Fruit fly (Drosophila melanogaster) whole organism, pupa: ENCODE data around the gene CG2816.
A peak's percentile ranks its signal among the peaks of the same experiment; 100 is the strongest.

Experiments
- CG10348 ChIP-seq: fragments of 200-800 bp; sonication (Bioruptor generic); IDR thresholded peaks from 2 replicates; pipeline ENCODE4 v1.3.6; 2022; ENCODE audit warnings: missing biosample characterization, missing genetic modification characterization
- CG12605 ChIP-seq: fragments of 200-800 bp; sonication (Bioruptor generic); IDR thresholded peaks from 2 replicates; pipeline ENCODE4 v1.3.6; 2022; ENCODE audit warnings: missing biosample characterization, missing genetic modification characterization
- CG13204 ChIP-seq: fragments of 200-800 bp; sonication (Bioruptor generic); optimal IDR thresholded peaks from 2 replicates; lab custom pipeline; 2018; ENCODE audit warnings: missing biosample characterization, mild to moderate bottlenecking, missing genetic modification characterization, moderate library complexity
- CG14655 ChIP-seq: fragments of 200-800 bp; sonication (Bioruptor generic); optimal IDR thresholded peaks from 3 replicates; lab custom pipeline; 2017; ENCODE audit warnings: mild to moderate bottlenecking, missing biosample characterization, missing genetic modification reagents, missing genetic modification characterization
- CG15710 ChIP-seq: fragments of 200-800 bp; sonication (Bioruptor generic); optimal IDR thresholded peaks from 2 replicates; lab custom pipeline; 2018; ENCODE audit warnings: missing biosample characterization, mild to moderate bottlenecking, missing genetic modification characterization, moderate library complexity
- CG17806 ChIP-seq: fragments of 200-800 bp; sonication (Bioruptor generic); optimal IDR thresholded peaks from 2 replicates; lab custom pipeline; 2018; ENCODE audit warnings: missing biosample characterization, mild to moderate bottlenecking, missing genetic modification characterization, moderate library complexity
- CG32121 ChIP-seq: fragments of 200-800 bp; sonication (Bioruptor generic); IDR thresholded peaks from 2 replicates; pipeline ENCODE4 v1.3.6; 2022; ENCODE audit warnings: missing biosample characterization, missing genetic modification characterization
- CG34367 ChIP-seq: fragments of 200-800 bp; sonication (Bioruptor generic); optimal IDR thresholded peaks from 2 replicates; lab custom pipeline; 2018; ENCODE audit warnings: missing biosample characterization, mild to moderate bottlenecking, missing genetic modification characterization
- CG4496 ChIP-seq: fragments of 200-800 bp; sonication (Bioruptor generic); IDR thresholded peaks from 3 replicates; pipeline ENCODE4 v1.3.6; 2022; ENCODE audit warnings: missing biosample characterization, missing genetic modification characterization
- CG8159 ChIP-seq: fragments of 200-800 bp; sonication (Bioruptor generic); optimal IDR thresholded peaks from 3 replicates; lab custom pipeline; 2018; ENCODE audit warnings: missing biosample characterization, mild to moderate bottlenecking, missing genetic modification characterization, moderate library complexity
- CG8301 ChIP-seq: fragments of 200-800 bp; sonication (Bioruptor generic); optimal IDR thresholded peaks from 2 replicates; lab custom pipeline; 2018; ENCODE audit warnings: missing biosample characterization, mild to moderate bottlenecking, missing genetic modification characterization
- CG9948 ChIP-seq: fragments of 200-800 bp; sonication (Bioruptor generic); optimal IDR thresholded peaks from 2 replicates; lab custom pipeline; 2018; ENCODE audit warnings: missing biosample characterization, mild to moderate bottlenecking, missing genetic modification characterization, moderate library complexity
- D1 ChIP-seq: fragments of 200-800 bp; sonication (Bioruptor generic); optimal IDR thresholded peaks from 2 replicates; lab custom pipeline; 2018; ENCODE audit warnings: missing biosample characterization, mild to moderate bottlenecking, missing genetic modification characterization, moderate library complexity
- EcR ChIP-seq: fragments of 200-800 bp; sonication (Bioruptor generic); optimal IDR thresholded peaks from 3 replicates; lab custom pipeline; 2019; ENCODE audit warnings: missing biosample characterization, missing genetic modification characterization, mild to moderate bottlenecking, moderate library complexity, missing genetic modification reagents
- Ets98B ChIP-seq: fragments of 200-800 bp; sonication (Bioruptor generic); IDR thresholded peaks from 2 replicates; pipeline ENCODE4 v1.3.6; 2022; ENCODE audit warnings: missing biosample characterization, missing genetic modification characterization
- Pif1A ChIP-seq: fragments of 200-800 bp; sonication (Bioruptor generic); optimal IDR thresholded peaks from 3 replicates; lab custom pipeline; 2016; ENCODE audit warnings: missing biosample characterization, missing genetic modification characterization
- Pif1B ChIP-seq: fragments of 200-800 bp; sonication (Bioruptor generic); optimal IDR thresholded peaks from 3 replicates; lab custom pipeline; 2016; ENCODE audit warnings: missing biosample characterization, missing genetic modification characterization
- Snoo ChIP-seq: fragments of 200-800 bp; sonication (Bioruptor generic); optimal IDR thresholded peaks from 3 replicates; lab custom pipeline; 2017; ENCODE audit warnings: missing biosample characterization, mild to moderate bottlenecking, missing genetic modification characterization, inconsistent platforms
- fd96Ca ChIP-seq: fragments of 200-800 bp; sonication (Bioruptor generic); IDR thresholded peaks from 3 replicates; pipeline ENCODE4 v1.3.6; 2022; ENCODE audit warnings: missing biosample characterization, missing genetic modification characterization
- gl ChIP-seq: fragments of 200-800 bp; sonication (Bioruptor generic); optimal IDR thresholded peaks from 2 replicates; lab custom pipeline; 2018; ENCODE audit warnings: missing biosample characterization, mild to moderate bottlenecking, missing genetic modification characterization
- rn ChIP-seq: fragments of 200-800 bp; sonication (Bioruptor generic); IDR thresholded peaks from 2 replicates; pipeline ENCODE4 v1.3.6; 2022; ENCODE audit warnings: missing biosample characterization, missing genetic modification characterization

CG2816 gene

DNA sequence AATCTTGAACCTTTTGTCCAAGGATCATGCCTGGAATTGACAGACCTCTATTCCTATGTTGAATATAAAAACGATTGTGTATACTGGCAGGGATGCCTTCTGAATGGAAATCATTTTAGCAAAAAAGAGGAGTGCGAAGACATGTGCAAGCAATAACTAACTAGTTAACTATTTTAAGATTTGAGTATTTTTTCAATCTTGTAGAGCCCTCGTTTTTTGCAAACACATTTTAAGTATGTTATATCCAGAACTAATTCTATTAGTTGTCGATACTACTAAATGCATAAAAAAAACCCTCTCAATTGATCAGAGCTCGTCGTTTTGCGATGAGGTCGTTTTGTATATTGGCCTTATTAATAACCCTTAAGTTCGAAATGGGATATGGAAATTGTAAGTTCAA lies 3.1 kb upstream of the CG2816 start, which contains the start of gene Sfp24C1:
Gene Sfp24C1, plus strand, starts transcription at position 301 of the 400 bp plus-strand sequence.
- TF ChIP-seq CG32121 (GFP tag; lab: Robert Waterston, UW) (no peak), fd96Ca (GFP tag; lab: Robert Waterston, UW) (no peak), CG8301 (tag; lab: Kevin White, UChicago) (no peak), D1 (tag; lab: Kevin White, UChicago) (no peak), EcR (no peak), CG12605 (no peak), Snoo (tag; lab: Kevin White, UChicago) (no peak), rn (GFP tag; lab: Robert Waterston, UW) (no peak), Pif1A (GFP tag; lab: Kevin White, UChicago) (no peak), CG17806 (tag; lab: Kevin White, UChicago) (no peak)

DNA sequence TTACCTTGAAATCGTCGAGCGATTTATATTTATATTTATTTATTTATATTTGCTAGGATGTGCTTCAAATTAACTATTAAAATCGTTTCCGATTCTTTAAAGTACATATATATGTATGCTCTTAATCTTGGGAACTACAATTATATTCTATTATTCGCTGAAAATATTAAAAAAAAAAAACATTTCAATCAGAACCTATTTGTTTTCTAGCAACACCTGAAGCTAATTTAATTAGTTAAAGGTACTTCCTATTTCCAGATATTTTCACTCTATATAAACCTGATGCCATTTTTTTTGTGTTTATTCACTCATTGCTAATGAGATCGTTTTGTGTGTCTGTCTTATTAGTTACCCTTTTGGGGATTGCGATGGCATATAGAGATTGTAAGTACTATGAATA lies 2.5 kb upstream of the CG2816 start, which contains the start of gene CG42467:
Gene CG42467, plus strand, starts transcription at position 301 of the 400 bp plus-strand sequence.
- TF ChIP-seq Snoo (tag; lab: Kevin White, UChicago): no peak
- no peak for TF ChIP-seq D1 (tag; lab: Kevin White, UChicago)
- TF ChIP-seq rn (GFP tag; lab: Robert Waterston, UW): no peak
- no peak for TF ChIP-seq CG9948 (tag; lab: Kevin White, UChicago)
- no peak for TF ChIP-seq EcR
- no peak for TF ChIP-seq CG13204 (GFP tag; lab: Kevin White, UChicago)
- TF ChIP-seq CG17806 (tag; lab: Kevin White, UChicago): no peak
- TF ChIP-seq CG12605: no peak
- no peak for TF ChIP-seq CG15710 (tag; lab: Kevin White, UChicago)
- no peak for TF ChIP-seq CG8159 (tag; lab: Kevin White, UChicago)
- TF ChIP-seq CG10348 (GFP tag; lab: Robert Waterston, UW): no peak
- TF ChIP-seq fd96Ca (GFP tag; lab: Robert Waterston, UW): no peak
- TF ChIP-seq Pif1B (GFP tag; lab: Kevin White, UChicago): no peak
- TF ChIP-seq CG14655 (GFP tag; lab: Kevin White, UChicago): no peak
- no peak for TF ChIP-seq Pif1A (GFP tag; lab: Kevin White, UChicago)
- TF ChIP-seq CG34367 (tag; lab: Kevin White, UChicago): no peak
- TF ChIP-seq gl (tag; lab: Kevin White, UChicago): no peak
- TF ChIP-seq, all 21 proteins: peak for 0

DNA sequence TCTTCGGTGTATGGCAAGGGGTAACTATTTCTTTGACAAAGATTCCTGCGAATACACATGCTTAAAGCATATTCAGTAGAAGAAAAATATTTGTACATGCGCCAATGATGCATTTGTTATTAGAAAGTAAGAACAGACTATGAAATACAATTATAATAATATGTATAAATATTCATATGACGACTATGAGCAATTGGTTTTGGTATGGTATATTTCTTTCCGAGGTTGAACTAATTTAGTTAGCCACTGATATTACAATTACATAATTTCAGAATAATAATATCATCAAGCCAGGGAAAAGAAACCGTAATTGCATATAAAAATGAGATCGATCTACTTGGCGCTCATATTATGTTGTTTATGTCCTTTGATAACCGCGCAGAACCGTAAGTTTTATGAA lies 1.9 kb upstream of the CG2816 start, which contains the start of gene CG43145:
Gene CG43145, plus strand, starts transcription at position 301 of the 400 bp plus-strand sequence.
- TF ChIP-seq Pif1A (GFP tag; lab: Kevin White, UChicago) (no peak), CG15710 (tag; lab: Kevin White, UChicago) (no peak), CG14655 (GFP tag; lab: Kevin White, UChicago) (no peak), CG10348 (GFP tag; lab: Robert Waterston, UW) (no peak), Ets98B (GFP tag; lab: Robert Waterston, UW) (no peak), CG12605 (no peak), CG13204 (GFP tag; lab: Kevin White, UChicago) (no peak), Snoo (tag; lab: Kevin White, UChicago) (no peak), CG9948 (tag; lab: Kevin White, UChicago) (no peak), Pif1B (GFP tag; lab: Kevin White, UChicago) (no peak), CG8301 (tag; lab: Kevin White, UChicago) (no peak), CG4496 (no peak), CG32121 (GFP tag; lab: Robert Waterston, UW) (no peak), EcR (no peak), fd96Ca (GFP tag; lab: Robert Waterston, UW) (no peak)

DNA sequence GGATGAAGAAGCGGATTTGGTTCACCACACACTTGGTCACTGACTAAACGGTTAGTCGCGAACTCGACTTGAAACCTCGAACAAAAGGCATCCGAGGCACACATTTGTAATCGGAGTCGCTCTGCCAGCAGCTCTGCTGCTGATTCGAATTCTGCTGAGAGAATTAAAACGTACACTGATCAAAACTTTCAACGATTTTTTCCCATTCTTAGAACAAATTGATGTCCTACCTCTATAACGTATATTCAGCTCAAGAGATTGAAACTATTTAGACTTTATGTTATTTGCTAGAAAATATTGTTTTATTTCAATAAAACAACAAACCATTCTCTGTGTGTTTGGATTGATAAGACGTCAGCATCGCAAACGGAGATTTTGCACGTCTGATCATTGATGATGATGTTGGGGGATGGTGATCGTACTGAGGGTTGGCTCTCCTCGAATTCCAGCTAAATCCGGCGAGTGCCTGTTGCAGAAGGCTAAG lies 2.0 kb downstream of the CG2816 start, which contains the start of gene CG31778:
Gene CG31778, minus strand, starts transcription at position 51 of the 484 bp plus-strand sequence.
- no peak for TF ChIP-seq EcR
- peak; percentile 81 for TF ChIP-seq CG17806 (tag; lab: Kevin White, UChicago)
- TF ChIP-seq D1 (tag; lab: Kevin White, UChicago): no peak
- TF ChIP-seq Pif1B (GFP tag; lab: Kevin White, UChicago): peak; percentile 58
- TF ChIP-seq Pif1A (GFP tag; lab: Kevin White, UChicago): peak; percentile 56
- peak; percentile 60 for TF ChIP-seq CG9948 (tag; lab: Kevin White, UChicago)
- peak; percentile 76 for TF ChIP-seq CG32121 (GFP tag; lab: Robert Waterston, UW)
- peak; percentile 84 for TF ChIP-seq Ets98B (GFP tag; lab: Robert Waterston, UW)
- peak; percentile 74 for TF ChIP-seq CG34367 (tag; lab: Kevin White, UChicago)
- TF ChIP-seq Snoo (tag; lab: Kevin White, UChicago): peak; percentile 79
- TF ChIP-seq fd96Ca (GFP tag; lab: Robert Waterston, UW): peak; percentile 69
- TF ChIP-seq CG10348 (GFP tag; lab: Robert Waterston, UW): no peak
- TF ChIP-seq CG4496: peak; percentile 87
- peak; percentile 80 for TF ChIP-seq CG15710 (tag; lab: Kevin White, UChicago)
- peak; percentile 70 for TF ChIP-seq CG8301 (tag; lab: Kevin White, UChicago)
- TF ChIP-seq CG13204 (GFP tag; lab: Kevin White, UChicago): peak; percentile 15
- TF ChIP-seq CG12605: peak; percentile 58
- peak; percentile 73 for TF ChIP-seq CG14655 (GFP tag; lab: Kevin White, UChicago)
- peak; percentile 45 for TF ChIP-seq gl (tag; lab: Kevin White, UChicago)
- peak; percentile 36; the same call in 1 of the 2 replicates for TF ChIP-seq rn (GFP tag; lab: Robert Waterston, UW)
- peak; percentile 77 for TF ChIP-seq CG8159 (tag; lab: Kevin White, UChicago)

DNA sequence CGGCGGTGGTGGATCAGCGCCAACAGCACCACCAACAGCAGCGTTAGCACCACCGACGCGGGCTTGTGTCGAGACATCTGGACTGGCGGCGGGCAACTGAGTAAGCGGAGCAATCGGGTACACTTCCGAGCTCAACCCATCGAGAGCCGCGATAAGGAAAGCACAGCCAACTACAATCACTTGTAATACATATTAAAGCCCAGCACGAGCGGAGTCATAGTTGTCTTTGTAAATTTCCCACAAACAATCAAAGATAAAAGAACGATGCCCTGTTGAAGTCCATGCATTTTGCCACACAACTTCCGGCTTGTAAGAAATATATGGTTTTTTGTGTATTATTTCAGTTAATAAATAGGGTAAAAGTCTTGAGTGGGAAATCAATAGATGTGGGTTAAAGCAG lies 3.5 kb downstream of the CG2816 start, which contains the start of gene CG31777:
Gene CG31777, minus strand, starts transcription at position 101 of the 400 bp plus-strand sequence.
- TF ChIP-seq EcR (peak; percentile 56), CG32121 (GFP tag; lab: Robert Waterston, UW) (no peak)
